Fruit fly (Drosophila melanogaster) whole organism, adult: ENCODE data around the gene CG8757.

ENCODE experiments used
- CG11617 ChIP-seq: fragments of 200-800 bp; sonication (Bioruptor generic); optimal IDR thresholded peaks from 2 replicates; lab custom pipeline; 2017; ENCODE audit warnings: mild to moderate bottlenecking, missing biosample characterization, missing genetic modification reagents, missing genetic modification characterization
- CG1620 ChIP-seq: fragments of 200-800 bp; sonication (Bioruptor generic); optimal IDR thresholded peaks from 2 replicates; lab custom pipeline; 2016; ENCODE audit warnings: missing biosample characterization, missing genetic modification characterization
- Clk ChIP-seq: fragments of 200-800 bp; sonication (Bioruptor generic); optimal IDR thresholded peaks from 2 replicates; lab custom pipeline; 2017; ENCODE audit warnings: missing biosample characterization, missing genetic modification characterization
- Hr96 ChIP-seq: fragments of 200-800 bp; sonication (Bioruptor generic); optimal IDR thresholded peaks from 2 replicates; lab custom pipeline; 2016; ENCODE audit warnings: missing biosample characterization, missing genetic modification characterization
- bab1 ChIP-seq: fragments of 200-800 bp; sonication (Bioruptor generic); optimal IDR thresholded peaks from 3 replicates; lab custom pipeline; 2019; ENCODE audit warnings: missing biosample characterization, mild to moderate bottlenecking, missing genetic modification characterization, moderate library complexity
- kay ChIP-seq: fragments of 200-800 bp; sonication (Bioruptor generic); peaks from one replicate; lab custom pipeline; 2016; ENCODE audit warnings: missing biosample characterization, missing genetic modification characterization, borderline replicate concordance
- toe ChIP-seq: fragments of 200-800 bp; sonication (Bioruptor generic); optimal IDR thresholded peaks from 2 replicates; lab custom pipeline; 2016; ENCODE audit warnings: missing biosample characterization, missing genetic modification characterization

dm6 chr3L:13881555-13881954 lies 39.5 kb upstream of the CG8757 start:
- no peak for TF ChIP-seq kay
- no peak for TF ChIP-seq CG1620 (GFP tag; lab: Kevin White, UChicago)
- TF ChIP-seq bab1 (GFP tag; lab: Kevin White, UChicago), result no peak
- no peak for TF ChIP-seq CG11617
- TF ChIP-seq Clk (GFP tag; lab: Kevin White, UChicago), result no peak
- TF ChIP-seq toe (GFP tag; lab: Kevin White, UChicago), result no peak
- no peak for TF ChIP-seq Hr96
